Worm (Caenorhabditis elegans) whole organism, late embryonic: ENCODE data around the gene Y53F4B.18.

ENCODE experiments used
- ama-1 ChIP-seq: fragments of 150-350 bp; optimal IDR thresholded peaks from 2 replicates; lab custom pipeline; 2014
- ceh-9 ChIP-seq: sonication (generic microtip); optimal IDR thresholded peaks from 2 replicates; lab custom pipeline; 2016; ENCODE audit warnings: mild to moderate bottlenecking, missing genetic modification characterization, inconsistent platforms, missing compliant biosample characterization
- eyg-1 ChIP-seq: sonication (generic microtip); optimal IDR thresholded peaks from 2 replicates; lab custom pipeline; 2016; ENCODE audit warnings: missing genotype, missing genetic modification characterization, missing compliant biosample characterization
- fkh-10 ChIP-seq: fragments of 150-350 bp; optimal IDR thresholded peaks from 2 replicates; lab custom pipeline; 2014; ENCODE audit warnings: missing biosample characterization, missing genetic modification reagents, missing genetic modification characterization
- mec-3 ChIP-seq: sonication (generic microtip); optimal IDR thresholded peaks from 2 replicates; lab custom pipeline; 2016; ENCODE audit warnings: borderline replicate concordance, missing genetic modification characterization, missing compliant biosample characterization

DNA sequence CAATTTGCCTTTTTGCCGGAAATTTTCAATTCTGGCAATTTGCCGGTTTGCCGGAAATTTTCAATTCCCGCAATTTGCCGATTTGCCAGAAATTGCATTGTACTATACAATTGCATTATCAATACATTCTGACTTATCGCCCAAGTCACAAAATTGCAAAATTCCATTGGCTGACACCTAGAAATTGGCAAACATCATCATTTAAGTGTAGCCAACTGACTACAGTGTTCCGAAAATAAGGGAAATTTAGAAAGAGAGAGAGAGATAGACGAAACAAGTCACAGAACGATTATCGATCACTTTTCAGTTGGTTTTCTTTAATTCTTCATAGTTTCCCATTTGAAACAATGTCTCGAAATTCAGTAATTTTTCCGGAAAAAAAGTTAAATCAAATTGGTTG is 39.9 kb upstream of the Y53F4B.18 start:
- TF ChIP-seq ama-1 (lab: Kevin White, UChicago), result no peak
- no peak for TF ChIP-seq ceh-9 (tag; lab: Kevin White, UChicago)
- TF ChIP-seq fkh-10 (GFP tag; lab: Kevin White, UChicago), result no peak
- no peak for TF ChIP-seq mec-3 (tag; lab: Kevin White, UChicago)
- no peak for TF ChIP-seq eyg-1 (tag; lab: Kevin White, UChicago)
